Worm (Caenorhabditis elegans): ENCODE measurements around the gene pipp-4P.

- TF ChIP-seq swsn-7 (tag; optimal IDR thresholded peaks at IDR 0.05), result no peak
- TF ChIP-seq nhr-47 (tag; optimal IDR thresholded peaks at IDR 0.05), result no peak
- no peak for TF ChIP-seq hlh-17 (GFP tag; optimal IDR thresholded peaks at IDR 0.05; ENCODE audit: borderline replicate concordance)
- no peak for TF ChIP-seq lin-13 (GFP tag; optimal IDR thresholded peaks at IDR 0.05)
- no peak for TF ChIP-seq nhr-237 (tag; optimal IDR thresholded peaks at IDR 0.05)
- no peak for TF ChIP-seq nhr-11 (tag; optimal IDR thresholded peaks at IDR 0.05)
- TF ChIP-seq nhr-90 (tag; optimal IDR thresholded peaks at IDR 0.05; ENCODE audit: poor library complexity), result no peak
- TF ChIP-seq ceh-82 (tag; optimal IDR thresholded peaks at IDR 0.05), result no peak
These were observed 7.7 kb downstream of the pipp-4P start, which contains the start of gene Y71H2AM.1 for ce11 chrIII:2826770-2827169.

Data from whole organism, L1 larva.